Fruit fly (Drosophila melanogaster) whole organism, adult: Measurements from ENCODE around the gene TBC1D23.
A peak's percentile ranks its signal among the peaks of the same experiment; 100 is the strongest.

Source experiments
- CG11617 ChIP-seq: fragments of 200-800 bp; sonication (Bioruptor generic); optimal IDR thresholded peaks from 2 replicates; lab custom pipeline; 2017; ENCODE audit warnings: mild to moderate bottlenecking, missing biosample characterization, missing genetic modification reagents, missing genetic modification characterization
- CG12768 ChIP-seq: fragments of 200-800 bp; sonication (Bioruptor generic); optimal IDR thresholded peaks from 2 replicates; lab custom pipeline; 2017; ENCODE audit warnings: missing biosample characterization, missing genetic modification characterization, mild to moderate bottlenecking, moderate library complexity, missing genetic modification reagents
- CG14711 ChIP-seq: fragments of 200-800 bp; sonication (Bioruptor generic); optimal IDR thresholded peaks from 2 replicates; lab custom pipeline; 2018; ENCODE audit warnings: missing biosample characterization, mild to moderate bottlenecking, missing genetic modification characterization, moderate library complexity
- CG1620 ChIP-seq: fragments of 200-800 bp; sonication (Bioruptor generic); optimal IDR thresholded peaks from 2 replicates; lab custom pipeline; 2016; ENCODE audit warnings: missing biosample characterization, missing genetic modification characterization
- CG33017 ChIP-seq: fragments of 200-800 bp; sonication (Bioruptor generic); optimal IDR thresholded peaks from 2 replicates; lab custom pipeline; 2018; ENCODE audit warnings: missing biosample characterization, mild to moderate bottlenecking, missing genetic modification characterization, moderate library complexity
- CG5204 ChIP-seq: fragments of 200-800 bp; sonication (Bioruptor generic); optimal IDR thresholded peaks from 2 replicates; lab custom pipeline; 2016; ENCODE audit warnings: missing biosample characterization, missing genetic modification characterization
- CG7045 ChIP-seq: fragments of 200-800 bp; sonication (Bioruptor generic); optimal IDR thresholded peaks from 2 replicates; lab custom pipeline; 2017; ENCODE audit warnings: missing biosample characterization, mild to moderate bottlenecking, missing genetic modification characterization
- CG7101 ChIP-seq: fragments of 200-800 bp; sonication (Bioruptor generic); optimal IDR thresholded peaks from 2 replicates; lab custom pipeline; 2018; ENCODE audit warnings: missing biosample characterization, mild to moderate bottlenecking, missing genetic modification characterization, moderate library complexity
- Clk ChIP-seq: fragments of 200-800 bp; sonication (Bioruptor generic); optimal IDR thresholded peaks from 2 replicates; lab custom pipeline; 2017; ENCODE audit warnings: missing biosample characterization, missing genetic modification characterization
- Crg-1 ChIP-seq: fragments of 200-800 bp; sonication (Bioruptor generic); optimal IDR thresholded peaks from 2 replicates; lab custom pipeline; 2016; ENCODE audit warnings: missing biosample characterization, missing genetic modification characterization
- Hr96 ChIP-seq: fragments of 200-800 bp; sonication (Bioruptor generic); optimal IDR thresholded peaks from 2 replicates; lab custom pipeline; 2016; ENCODE audit warnings: missing biosample characterization, missing genetic modification characterization
- Mnt ChIP-seq: fragments of 200-800 bp; sonication (Bioruptor generic); optimal IDR thresholded peaks from 2 replicates; lab custom pipeline; 2016; ENCODE audit warnings: missing biosample characterization, mild to moderate bottlenecking, missing genetic modification characterization
- bab1 ChIP-seq: fragments of 200-800 bp; sonication (Bioruptor generic); optimal IDR thresholded peaks from 3 replicates; lab custom pipeline; 2019; ENCODE audit warnings: missing biosample characterization, mild to moderate bottlenecking, missing genetic modification characterization, moderate library complexity
- cic ChIP-seq: fragments of 200-800 bp; sonication (Bioruptor generic); optimal IDR thresholded peaks from 2 replicates; lab custom pipeline; 2017; ENCODE audit warnings: missing biosample characterization, mild to moderate bottlenecking, missing genetic modification characterization, moderate library complexity
- cnc ChIP-seq, 2 experiments: fragments of >200 bp; optimal IDR thresholded peaks; 2 replicates each; lab custom pipeline; 2017
- kay ChIP-seq: fragments of 200-800 bp; sonication (Bioruptor generic); peaks from one replicate; lab custom pipeline; 2016; ENCODE audit warnings: missing biosample characterization, missing genetic modification characterization, borderline replicate concordance
- ovo ChIP-seq: fragments of 200-800 bp; sonication (Bioruptor generic); optimal IDR thresholded peaks from 2 replicates; lab custom pipeline; 2016; ENCODE audit warnings: missing biosample characterization, missing genetic modification characterization
- pad ChIP-seq: fragments of 200-800 bp; sonication (Bioruptor generic); optimal IDR thresholded peaks from 3 replicates; lab custom pipeline; 2017; ENCODE audit warnings: missing biosample characterization, missing genetic modification characterization, mild to moderate bottlenecking, moderate library complexity, missing genetic modification reagents
- tj ChIP-seq: fragments of 200-800 bp; sonication (Bioruptor generic); optimal IDR thresholded peaks from 3 replicates; lab custom pipeline; 2017; ENCODE audit warnings: missing biosample characterization, mild to moderate bottlenecking, missing genetic modification characterization, moderate library complexity
- toe ChIP-seq: fragments of 200-800 bp; sonication (Bioruptor generic); optimal IDR thresholded peaks from 2 replicates; lab custom pipeline; 2016; ENCODE audit warnings: missing biosample characterization, missing genetic modification characterization

The TBC1D23 gene

DNA sequence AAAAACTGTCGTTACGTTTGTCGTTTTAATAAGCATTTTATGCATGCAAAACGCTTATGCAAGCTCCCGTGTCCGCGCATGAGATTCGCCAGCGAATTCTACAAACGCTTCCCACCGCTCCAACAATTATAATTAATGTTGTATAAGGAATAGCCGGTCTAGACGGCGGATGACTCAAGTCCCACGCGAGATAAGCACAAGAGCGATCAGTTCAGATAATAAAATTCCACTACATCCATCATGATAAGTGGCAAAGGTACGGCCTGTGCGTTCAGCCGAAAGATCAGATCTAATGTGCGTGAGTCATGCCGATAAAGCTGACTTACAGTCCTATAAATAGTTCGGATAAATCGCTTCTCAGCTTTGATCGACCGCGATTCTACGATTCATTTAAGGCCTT, 2.6 kb upstream of the TBC1D23 start:
- TF ChIP-seq kay (GFP tag; lab: Kevin White, UChicago), result peak; percentile 91
- TF ChIP-seq Clk (GFP tag; lab: Kevin White, UChicago), result no peak
- TF ChIP-seq Mnt (GFP tag; lab: Kevin White, UChicago), result peak; percentile 9

DNA sequence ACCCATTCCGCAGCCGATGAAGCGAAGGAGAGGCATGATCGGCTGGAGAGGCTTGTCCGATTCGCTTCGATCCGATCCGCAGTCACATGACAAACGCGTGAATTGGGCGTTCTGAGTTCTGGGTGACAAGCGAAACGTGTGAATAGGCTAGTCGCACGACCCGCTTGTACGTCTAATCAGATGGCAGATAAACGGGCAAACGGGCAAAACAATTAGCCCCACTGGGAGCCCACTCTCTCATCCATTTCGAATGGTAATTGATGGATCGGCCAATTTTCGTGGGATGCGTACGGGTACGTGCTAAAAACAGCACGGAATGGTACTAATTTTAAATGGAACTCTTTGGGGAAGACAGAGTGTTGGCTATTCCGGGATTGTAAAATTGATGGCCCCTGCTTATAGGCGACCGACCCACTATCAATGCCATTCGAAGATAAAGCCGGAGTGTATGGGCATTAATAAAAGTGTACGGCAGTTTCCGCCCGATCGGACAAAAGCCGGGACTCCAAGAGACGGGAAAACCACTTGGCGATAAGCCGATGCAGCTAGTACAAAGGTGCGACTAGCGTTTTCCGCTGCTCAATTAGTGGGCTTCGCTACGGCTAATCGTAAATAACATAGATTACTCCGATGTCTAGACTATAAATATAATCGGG, 1.6 kb upstream of the TBC1D23 start:
- TF ChIP-seq CG33017 (tag; lab: Kevin White, UChicago), result no peak
- TF ChIP-seq bab1, result no peak
- TF ChIP-seq CG5204 (GFP tag; lab: Kevin White, UChicago), result no peak
- no peak for TF ChIP-seq CG14711 (tag; lab: Kevin White, UChicago)
- peak; percentile 83 for TF ChIP-seq cic (GFP tag; lab: Kevin White, UChicago)
- peak; percentile 7 for TF ChIP-seq CG12768 (GFP tag; lab: Kevin White, UChicago)
- TF ChIP-seq CG1620, result no peak
- TF ChIP-seq Clk (GFP tag; lab: Kevin White, UChicago), result no peak

DNA sequence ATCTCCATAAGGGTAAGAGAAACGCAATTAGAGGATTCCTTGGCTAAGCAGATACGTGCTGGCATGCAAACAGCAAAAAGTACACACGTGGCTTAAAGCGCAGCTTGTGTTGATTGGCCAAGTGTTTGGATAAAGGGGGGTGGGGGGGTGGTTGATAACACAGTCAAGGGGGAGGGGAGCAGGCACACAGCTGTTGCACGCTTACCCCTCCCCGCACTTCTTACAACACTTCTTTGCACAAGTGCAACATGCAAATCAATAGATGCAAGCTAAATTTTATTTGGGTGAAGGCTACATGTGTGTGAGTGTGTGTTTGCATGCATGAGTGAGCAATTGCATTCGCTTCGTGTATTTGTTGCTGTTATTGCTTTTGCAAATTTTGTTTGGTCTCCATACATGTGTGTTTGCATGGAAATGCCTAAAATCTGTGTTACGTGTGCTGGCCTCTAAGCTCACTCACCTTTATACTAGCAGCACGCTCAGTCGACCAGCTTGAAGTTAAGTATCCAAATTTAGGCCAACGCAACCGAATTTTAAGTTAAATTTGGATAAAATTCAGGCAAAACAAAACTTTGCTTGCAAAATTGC, 678 bp upstream of the TBC1D23 start:
- TF ChIP-seq toe (no peak), CG33017 (tag; lab: Kevin White, UChicago) (no peak), bab1 (no peak), CG12768 (GFP tag; lab: Kevin White, UChicago) (no peak), kay (GFP tag; lab: Kevin White, UChicago) (no peak), CG7101 (tag; lab: Kevin White, UChicago) (no peak), Crg-1 (GFP tag; lab: Kevin White, UChicago) (no peak), CG7045 (no peak), tj (GFP tag; lab: Kevin White, UChicago) (peak; percentile 28), cnc (optimal IDR thresholded peaks at IDR 0.05; lab: Kevin White, UChicago) (peak in 1 of 2 experiments; percentile 74), CG14711 (tag; lab: Kevin White, UChicago) (no peak), CG11617 (GFP tag; lab: Kevin White, UChicago) (no peak), Hr96 (GFP tag; lab: Kevin White, UChicago) (no peak), pad (no peak), cic (GFP tag; lab: Kevin White, UChicago) (no peak)

DNA sequence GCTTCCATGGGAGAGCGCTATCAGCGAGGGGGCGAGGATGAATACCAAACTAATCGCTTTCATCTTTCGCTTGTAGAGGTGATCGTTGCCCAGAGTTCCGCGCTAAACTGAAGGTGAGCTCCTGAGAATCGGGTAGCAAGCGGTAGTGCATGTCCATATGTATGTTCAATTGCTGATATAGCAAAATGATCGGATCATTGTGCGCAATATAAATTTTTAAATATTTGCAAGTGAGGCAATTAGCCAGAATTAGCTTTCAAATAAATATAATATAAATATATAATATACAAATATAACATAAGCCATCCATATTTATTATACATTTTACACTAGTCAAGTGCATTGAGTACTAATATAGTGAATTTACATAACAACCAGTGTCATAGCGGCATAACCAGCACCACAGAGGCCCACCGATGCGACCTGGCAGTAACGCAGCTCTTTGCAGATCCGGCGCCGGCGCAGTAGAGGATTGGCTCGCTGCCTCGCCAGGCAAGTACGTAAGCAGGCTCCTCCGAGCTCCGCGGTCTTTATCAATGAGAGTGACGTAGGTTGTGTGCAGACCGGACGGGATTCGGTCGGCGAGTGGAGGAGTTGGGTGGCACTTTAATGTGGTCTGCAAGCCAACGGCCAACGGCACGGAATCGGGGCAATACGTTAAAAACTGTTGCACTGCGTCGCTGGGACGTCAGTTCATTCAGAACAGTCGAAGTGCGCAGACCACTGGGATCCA, 5.1 kb downstream of the TBC1D23 start, which contains the start of the genes Iris and CG4577:
Iris (minus strand) TSS at position 88 of the 733 bp plus-strand sequence.
CG4577 (plus strand) TSS at position 683 of the 733 bp plus-strand sequence.
- TF ChIP-seq CG11617 (GFP tag; lab: Kevin White, UChicago) (peak; percentile 25), CG7101 (tag; lab: Kevin White, UChicago) (peak; percentile 39), ovo (GFP tag; lab: Kevin White, UChicago) (no peak), tj (GFP tag; lab: Kevin White, UChicago) (peak; percentile 96), cic (GFP tag; lab: Kevin White, UChicago) (peak; percentile 55)

DNA sequence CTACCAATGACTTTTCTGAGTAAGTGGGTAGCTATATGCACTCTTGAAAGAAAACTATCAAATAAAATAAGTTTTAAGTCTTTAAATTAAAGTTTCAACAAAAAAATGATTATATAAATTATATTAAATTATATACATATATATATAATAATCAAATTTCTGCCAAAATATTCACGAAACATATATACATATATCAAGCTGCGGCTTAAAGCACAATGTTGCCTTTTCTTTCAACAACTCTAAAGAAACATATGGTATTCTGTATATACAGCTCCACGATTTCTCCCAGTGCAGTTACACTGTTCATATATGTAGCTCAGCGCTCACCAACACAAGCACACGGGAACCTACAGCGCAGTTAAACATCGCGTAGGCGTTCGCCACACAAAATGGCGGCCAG, 6.4 kb downstream of the TBC1D23 start:
- TF ChIP-seq Clk (GFP tag; lab: Kevin White, UChicago) (no peak), CG5204 (GFP tag; lab: Kevin White, UChicago) (no peak), CG1620 (no peak), kay (GFP tag; lab: Kevin White, UChicago) (no peak), cic (GFP tag; lab: Kevin White, UChicago) (no peak), CG33017 (tag; lab: Kevin White, UChicago) (peak; percentile 54), CG11617 (GFP tag; lab: Kevin White, UChicago) (peak; percentile 58), toe (peak; percentile 1), cnc (optimal IDR thresholded peaks at IDR 0.05; lab: Kevin White, UChicago) (no peak), CG7045 (peak; percentile 69), CG12768 (GFP tag; lab: Kevin White, UChicago) (peak; percentile 39), Hr96 (GFP tag; lab: Kevin White, UChicago) (no peak), tj (GFP tag; lab: Kevin White, UChicago) (no peak), CG14711 (tag; lab: Kevin White, UChicago) (peak; percentile 30), bab1 (no peak), ovo (GFP tag; lab: Kevin White, UChicago) (no peak), Mnt (GFP tag; lab: Kevin White, UChicago) (no peak), Crg-1 (GFP tag; lab: Kevin White, UChicago) (no peak), pad (no peak), CG7101 (tag; lab: Kevin White, UChicago) (peak; percentile 29)

DNA sequence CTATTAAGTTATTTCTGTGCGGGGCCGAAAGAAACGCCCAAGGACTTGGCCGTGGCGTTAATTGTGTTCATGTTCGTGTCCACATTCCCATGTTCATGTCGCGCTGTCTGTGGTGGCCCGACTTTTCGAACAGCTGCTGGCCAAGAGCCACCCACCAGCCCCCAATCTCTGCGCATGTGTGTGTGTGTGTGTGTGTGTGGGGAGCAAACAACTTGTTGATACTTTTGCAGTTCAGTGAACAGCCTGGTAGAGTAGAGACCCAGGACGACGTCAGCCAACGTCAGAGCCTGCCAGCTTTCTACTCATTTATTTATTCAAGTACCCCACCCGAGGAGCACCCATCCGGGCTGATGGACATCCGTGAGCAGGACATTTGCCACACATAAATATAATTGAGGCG, 7.9 kb downstream of the TBC1D23 start:
- TF ChIP-seq Mnt (GFP tag; lab: Kevin White, UChicago) (no peak), Hr96 (GFP tag; lab: Kevin White, UChicago) (no peak), CG11617 (GFP tag; lab: Kevin White, UChicago) (no peak), toe (no peak), pad (no peak), CG5204 (GFP tag; lab: Kevin White, UChicago) (no peak), bab1 (no peak), Clk (GFP tag; lab: Kevin White, UChicago) (no peak), ovo (GFP tag; lab: Kevin White, UChicago) (no peak), CG14711 (tag; lab: Kevin White, UChicago) (no peak), CG12768 (GFP tag; lab: Kevin White, UChicago) (no peak), cic (GFP tag; lab: Kevin White, UChicago) (no peak), CG7045 (no peak), Crg-1 (GFP tag; lab: Kevin White, UChicago) (no peak), CG1620 (no peak), cnc (optimal IDR thresholded peaks at IDR 0.05; lab: Kevin White, UChicago) (no peak), CG33017 (tag; lab: Kevin White, UChicago) (no peak), CG7101 (tag; lab: Kevin White, UChicago) (no peak), tj (GFP tag; lab: Kevin White, UChicago) (no peak)
